Worm (Caenorhabditis elegans) whole organism, L4 larva: ENCODE results near the gene nhx-2.

Source experiments
- F44E2.7 ChIP-seq: fragments of 200-800 bp; sonication (Bioruptor generic); IDR thresholded peaks from 2 replicates; pipeline ENCODE4 v2.1.2; 2022; ENCODE audit warnings: missing genetic modification characterization, missing compliant biosample characterization
- R02D3.7 ChIP-seq: fragments of 150-350 bp; sonication (generic microtip); optimal IDR thresholded peaks from 3 replicates; lab custom pipeline; 2014; ENCODE audit warnings: missing biosample characterization, missing genetic modification characterization
- T26A8.4 ChIP-seq: fragments of 200-800 bp; sonication (Bioruptor generic); IDR thresholded peaks from 2 replicates; pipeline ENCODE4 v1.3.6; 2022; ENCODE audit warnings: missing genetic modification characterization, missing compliant biosample characterization
- Y48G9A.11 ChIP-seq: fragments of 200-800 bp; sonication (Bioruptor generic); IDR thresholded peaks from 2 replicates; pipeline ENCODE4 v1.3.6; 2022; ENCODE audit warnings: missing genetic modification reagents, missing genetic modification characterization, missing compliant biosample characterization
- ZK337.2 ChIP-seq: fragments of 200-800 bp; sonication (Bioruptor generic); IDR thresholded peaks from 2 replicates; pipeline ENCODE4 v1.3.6; 2022; ENCODE audit warnings: missing genetic modification reagents, missing genetic modification characterization, missing compliant biosample characterization
- aha-1 ChIP-seq: fragments of 150-350 bp; peaks from one replicate; lab custom pipeline; 2014; ENCODE audit warnings: missing biosample characterization, missing genetic modification characterization
- ama-1 ChIP-seq: fragments of 150-350 bp; optimal IDR thresholded peaks from 2 replicates; lab custom pipeline; 2014; ENCODE audit warnings: inconsistent platforms, mixed read lengths
- ceh-32 ChIP-seq: sonication (generic microtip); optimal IDR thresholded peaks from 2 replicates; lab custom pipeline; 2016; ENCODE audit warnings: mild to moderate bottlenecking, missing genetic modification characterization, missing compliant biosample characterization; ENCODE audit not compliant: poor library complexity
- ceh-82 ChIP-seq: sonication (generic microtip); optimal IDR thresholded peaks from 2 replicates; lab custom pipeline; 2017; ENCODE audit warnings: missing biosample characterization, missing genetic modification characterization
- ces-1 ChIP-seq: fragments of 150-350 bp; sonication (generic microtip); optimal IDR thresholded peaks from 4 replicates; lab custom pipeline; 2014; ENCODE audit warnings: missing biosample characterization, missing genetic modification reagents, missing genetic modification characterization
- ctbp-1 ChIP-seq: fragments of 200-800 bp; sonication (Bioruptor generic); IDR thresholded peaks from 2 replicates; pipeline ENCODE4 v1.3.6; 2022; ENCODE audit warnings: missing genetic modification reagents, missing genetic modification characterization, missing compliant biosample characterization
- daf-12 ChIP-seq: fragments of 150-350 bp; optimal IDR thresholded peaks from 2 replicates; lab custom pipeline; 2014; ENCODE audit warnings: missing biosample characterization, missing genetic modification reagents, missing genetic modification characterization
- daf-16 ChIP-seq, 3 experiments: sonication (generic microtip); optimal IDR thresholded peaks; 2 replicates each; lab custom pipeline; 2016 to 2017; ENCODE audit warnings: missing genetic modification characterization in 3 of 3, missing genetic modification reagents in 3 of 3, mild to moderate bottlenecking in 2 of 3, missing compliant biosample characterization in 2 of 3, missing biosample characterization in 1 of 3, moderate library complexity in 1 of 3
- daf-8 ChIP-seq: fragments of 200-800 bp; sonication (Bioruptor generic); IDR thresholded peaks from 2 replicates; pipeline ENCODE4 v1.3.6; 2022; ENCODE audit warnings: missing genetic modification characterization, missing compliant biosample characterization
- dmd-6 ChIP-seq: fragments of 200-800 bp; sonication (Bioruptor generic); IDR thresholded peaks from 2 replicates; pipeline ENCODE4 v1.3.6; 2022; ENCODE audit warnings: missing genetic modification reagents, missing genetic modification characterization, missing compliant biosample characterization
- dpl-1 ChIP-seq: fragments of 150-350 bp; optimal IDR thresholded peaks from 2 replicates; lab custom pipeline; 2014; ENCODE audit warnings: missing biosample characterization, missing genetic modification reagents, missing genetic modification characterization
- dve-1 ChIP-seq: sonication (generic microtip); optimal IDR thresholded peaks from 2 replicates; lab custom pipeline; 2017; ENCODE audit warnings: antibody characterized with exemption, mild to moderate bottlenecking, missing genetic modification characterization, missing compliant biosample characterization; ENCODE audit not compliant: insufficient read depth
- fos-1 ChIP-seq: fragments of 150-350 bp; optimal IDR thresholded peaks from 2 replicates; lab custom pipeline; 2014; ENCODE audit warnings: missing biosample characterization, missing genetic modification characterization
- hif-1 ChIP-seq, 2 experiments: sonication (generic microtip); optimal IDR thresholded peaks; 2 replicates each; lab custom pipeline; 2016 to 2017; ENCODE audit warnings: missing compliant biosample characterization in 2 of 2, missing genetic modification characterization in 2 of 2, missing genetic modification reagents in 2 of 2, missing genotype in 2 of 2, mild to moderate bottlenecking in 1 of 2
- hlh-30 ChIP-seq: sonication (generic microtip); optimal IDR thresholded peaks from 2 replicates; lab custom pipeline; 2017; ENCODE audit warnings: antibody characterized with exemption, mild to moderate bottlenecking, missing genetic modification characterization, missing compliant biosample characterization; ENCODE audit not compliant: insufficient read depth
- jun-1 ChIP-seq: fragments of 150-350 bp; optimal IDR thresholded peaks from 2 replicates; lab custom pipeline; 2014; ENCODE audit warnings: missing biosample characterization, missing genetic modification reagents, missing genetic modification characterization
- lim-7 ChIP-seq: fragments of 200-800 bp; sonication (Bioruptor generic); IDR thresholded peaks from 2 replicates; pipeline ENCODE4 v1.3.6; 2022; ENCODE audit warnings: missing genetic modification characterization, missing compliant biosample characterization
- lin-13 ChIP-seq: fragments of 150-350 bp; optimal IDR thresholded peaks from 2 replicates; lab custom pipeline; 2014; ENCODE audit warnings: missing biosample characterization, missing genetic modification reagents, missing genetic modification characterization
- lin-38 ChIP-seq: fragments of 200-800 bp; sonication (Bioruptor generic); IDR thresholded peaks from 2 replicates; pipeline ENCODE4 v1.3.6; 2022; ENCODE audit warnings: missing genetic modification reagents, missing genetic modification characterization, missing compliant biosample characterization
- lir-3 ChIP-seq: sonication (generic microtip); optimal IDR thresholded peaks from 2 replicates; lab custom pipeline; 2016; ENCODE audit warnings: mild to moderate bottlenecking, missing genetic modification characterization, missing compliant biosample characterization
- lsy-2 ChIP-seq, 2 experiments: fragments of 150-350 bp in 1 of 2; sonication (generic microtip) in 1 of 2; optimal IDR thresholded peaks; 2 replicates each; lab custom pipeline; 2014 to 2017; ENCODE audit warnings: missing biosample characterization in 2 of 2, missing genetic modification characterization in 2 of 2
- madf-5 ChIP-seq, 2 experiments: fragments of 200-800 bp; sonication (Bioruptor generic); IDR thresholded peaks; 2 replicates each; pipeline ENCODE4 v1.3.6; 2022; ENCODE audit warnings: missing compliant biosample characterization in 2 of 2, missing genetic modification characterization in 2 of 2
- mdt-29 ChIP-seq: fragments of 200-800 bp; sonication (Bioruptor generic); IDR thresholded peaks from 2 replicates; pipeline ENCODE4 v1.3.6; 2022; ENCODE audit warnings: missing genetic modification reagents, missing genetic modification characterization, missing compliant biosample characterization
- mep-1 ChIP-seq: fragments of 150-350 bp; sonication (generic microtip); optimal IDR thresholded peaks from 3 replicates; lab custom pipeline; 2014; ENCODE audit warnings: missing biosample characterization, missing genetic modification characterization
- mes-2 ChIP-seq: sonication (generic microtip); optimal IDR thresholded peaks from 2 replicates; lab custom pipeline; 2016; ENCODE audit warnings: missing genotype, mild to moderate bottlenecking, missing genetic modification characterization, missing compliant biosample characterization; ENCODE audit not compliant: poor library complexity, severe bottlenecking
- mxl-2 ChIP-seq: fragments of 200-800 bp; sonication (Bioruptor generic); conservative IDR thresholded peaks from 2 replicates; pipeline ENCODE4 v1.3.6; 2022; ENCODE audit warnings: missing genetic modification reagents, missing genetic modification characterization, missing compliant biosample characterization
- nhr-102 ChIP-seq: sonication (generic microtip); optimal IDR thresholded peaks from 2 replicates; lab custom pipeline; 2016; ENCODE audit warnings: mild to moderate bottlenecking, missing genetic modification characterization, moderate library complexity, missing compliant biosample characterization
- nhr-11 ChIP-seq: fragments of 150-350 bp; optimal IDR thresholded peaks from 2 replicates; lab custom pipeline; 2014; ENCODE audit warnings: missing biosample characterization, missing genetic modification characterization
- nhr-111 ChIP-seq: fragments of 200-800 bp; sonication (Bioruptor generic); optimal IDR thresholded peaks from 2 replicates; lab custom pipeline; 2018; ENCODE audit warnings: mild to moderate bottlenecking, missing genetic modification characterization, missing compliant biosample characterization
- nhr-237 ChIP-seq: sonication (generic microtip); optimal IDR thresholded peaks from 2 replicates; lab custom pipeline; 2017; ENCODE audit warnings: missing biosample characterization, missing genetic modification characterization
- nhr-28 ChIP-seq: fragments of 150-350 bp; optimal IDR thresholded peaks from 2 replicates; lab custom pipeline; 2014; ENCODE audit warnings: missing biosample characterization, missing genetic modification characterization
- nhr-48 ChIP-seq: sonication (generic microtip); optimal IDR thresholded peaks from 2 replicates; lab custom pipeline; 2016; ENCODE audit warnings: mild to moderate bottlenecking, missing genetic modification characterization, missing compliant biosample characterization
- nhr-6 ChIP-seq: fragments of 150-350 bp; optimal IDR thresholded peaks from 2 replicates; lab custom pipeline; 2014; ENCODE audit warnings: missing biosample characterization, missing genetic modification characterization
- pha-4 ChIP-seq, 2 experiments: fragments of 150-350 bp in 1 of 2; fragments of 200-800 bp in 1 of 2; sonication (Bioruptor generic) in 1 of 2; IDR thresholded peaks in 1 of 2; optimal IDR thresholded peaks in 1 of 2; 2 replicates each; pipeline versions ENCODE4 v1.3.6 to Lab custom; 2014 to 2022; ENCODE audit warnings: missing genetic modification characterization in 2 of 2, missing genetic modification reagents in 2 of 2, missing biosample characterization in 1 of 2, missing compliant biosample characterization in 1 of 2
- pqm-1 ChIP-seq: sonication (generic microtip); optimal IDR thresholded peaks from 2 replicates; lab custom pipeline; 2017; ENCODE audit warnings: missing biosample characterization, missing genetic modification characterization
- rbr-2 ChIP-seq: sonication (generic microtip); optimal IDR thresholded peaks from 2 replicates; lab custom pipeline; 2016; ENCODE audit warnings: missing genotype, missing genetic modification characterization, missing compliant biosample characterization
- saeg-2 ChIP-seq: fragments of 200-800 bp; sonication (Bioruptor generic); IDR thresholded peaks from 2 replicates; pipeline ENCODE4 v1.3.6; 2022; ENCODE audit warnings: missing genetic modification reagents, missing genetic modification characterization, missing compliant biosample characterization
- sdz-12 ChIP-seq: fragments of 200-800 bp; sonication (Bioruptor generic); optimal IDR thresholded peaks from 2 replicates; lab custom pipeline; 2018; ENCODE audit warnings: mild to moderate bottlenecking, missing genetic modification characterization, missing compliant biosample characterization
- snpc-1.2 ChIP-seq: fragments of 200-800 bp; sonication (Bioruptor generic); IDR thresholded peaks from 2 replicates; pipeline ENCODE4 v1.3.6; 2022; ENCODE audit warnings: missing genetic modification reagents, missing genetic modification characterization, missing compliant biosample characterization
- unc-130 ChIP-seq: sonication (generic microtip); optimal IDR thresholded peaks from 2 replicates; lab custom pipeline; 2016; ENCODE audit warnings: missing genetic modification reagents, missing genetic modification characterization, missing compliant biosample characterization
- unc-39 ChIP-seq: sonication (generic microtip); optimal IDR thresholded peaks from 2 replicates; lab custom pipeline; 2017; ENCODE audit warnings: missing biosample characterization, missing genetic modification characterization
- unc-62 ChIP-seq, 3 experiments: fragments of 150-350 bp in 1 of 3; sonication (generic microtip); optimal IDR thresholded peaks in 2 of 3; peaks in 1 of 3; 1 replicate in 1 of 3; 2 replicates in 2 of 3; lab custom pipeline; 2014 to 2017; ENCODE audit warnings: missing biosample characterization in 3 of 3, missing genetic modification characterization in 3 of 3, missing genetic modification reagents in 3 of 3, missing genotype in 1 of 3
- zfp-2 ChIP-seq: sonication (generic microtip); optimal IDR thresholded peaks from 2 replicates; lab custom pipeline; 2016; ENCODE audit warnings: mild to moderate bottlenecking, missing genetic modification characterization, missing compliant biosample characterization
- zfp-3 ChIP-seq: fragments of 200-800 bp; sonication (Bioruptor generic); conservative IDR thresholded peaks from 2 replicates; pipeline ENCODE4 v1.3.6; 2022; ENCODE audit warnings: missing genetic modification reagents, missing genetic modification characterization, missing compliant biosample characterization
- zip-2 ChIP-seq: fragments of 150-350 bp; optimal IDR thresholded peaks from 2 replicates; lab custom pipeline; 2014; ENCODE audit warnings: missing biosample characterization, missing genetic modification characterization

The nhx-2 gene

DNA sequence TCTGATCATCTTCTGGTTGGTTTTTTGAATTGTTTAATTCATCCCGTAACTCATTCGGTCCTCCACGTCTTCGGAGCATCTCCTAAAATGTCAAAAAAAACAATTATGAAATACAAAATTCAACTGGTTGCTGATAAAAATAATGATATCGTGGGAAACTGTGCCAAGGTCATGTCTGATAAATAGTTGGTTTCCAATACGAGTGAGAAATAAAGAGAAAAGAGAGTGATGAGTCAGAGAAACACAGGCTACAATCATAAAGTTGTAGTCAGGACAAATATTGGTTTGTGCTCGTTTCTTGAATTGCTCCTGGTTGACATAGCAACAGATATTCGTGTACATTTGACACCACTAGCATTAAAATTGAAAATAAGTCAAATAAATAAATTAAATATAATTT, 11.4 kb upstream of the nhx-2 start, which contains the start of gene B0495.7:
TSS of gene B0495.7 (minus strand) at position 82 of the 400 bp plus-strand sequence.
- TF ChIP-seq saeg-2 (GFP tag; lab: Robert Waterston, UW) (no peak), sdz-12 (GFP tag; lab: Kevin White, UChicago) (no peak), lin-13 (GFP tag; lab: Kevin White, UChicago) (no peak), daf-8 (GFP tag; lab: Robert Waterston, UW) (no peak), hif-1 (tag; optimal IDR thresholded peaks at IDR 0.05; lab: Kevin White, UChicago) (no peak), lim-7 (GFP tag; lab: Robert Waterston, UW) (no peak), mep-1 (tag; lab: Kevin White, UChicago) (no peak), zfp-3 (GFP tag; lab: Robert Waterston, UW) (no peak), pha-4 (GFP tag; IDR thresholded peaks at IDR 0.05; lab: Robert Waterston, UW) (no peak), pha-4 (tag; optimal IDR thresholded peaks at IDR 0.05; lab: Kevin White, UChicago) (no peak), unc-39 (tag; lab: Kevin White, UChicago) (no peak), zfp-2 (tag; lab: Kevin White, UChicago) (no peak), dmd-6 (GFP tag; lab: Robert Waterston, UW) (peak; percentile 53; the same call in 1 of the 2 replicates), T26A8.4 (GFP tag; lab: Robert Waterston, UW) (no peak), unc-62 (GFP tag; optimal IDR thresholded peaks at IDR 0.05 in 1 of 2; lab: Kevin White, UChicago) (no peak), unc-62 (tag; optimal IDR thresholded peaks at IDR 0.05; lab: Kevin White, UChicago) (no peak), ama-1 (lab: Kevin White, UChicago) (no peak), daf-12 (tag; lab: Kevin White, UChicago) (no peak), mes-2 (tag; lab: Kevin White, UChicago) (peak; percentile 7), R02D3.7 (tag; lab: Kevin White, UChicago) (no peak), zip-2 (no peak), nhr-111 (GFP tag; lab: Kevin White, UChicago) (no peak), ctbp-1 (no peak), jun-1 (tag; lab: Kevin White, UChicago) (no peak), dpl-1 (GFP tag; lab: Kevin White, UChicago) (no peak), lin-38 (GFP tag; lab: Robert Waterston, UW) (0 out of 2 replicates have a peak, but pooled peaks have one; percentile 40), nhr-237 (tag; lab: Kevin White, UChicago) (no peak), Y48G9A.11 (no peak), mdt-29 (no peak), lir-3 (no peak), nhr-28 (tag; lab: Kevin White, UChicago) (peak; percentile 93), nhr-11 (tag; lab: Kevin White, UChicago) (peak; percentile 70), nhr-102 (tag; lab: Kevin White, UChicago) (peak; percentile 11), daf-16 (GFP tag; optimal IDR thresholded peaks at IDR 0.05; lab: Kevin White, UChicago) (no peak), daf-16 (tag; optimal IDR thresholded peaks at IDR 0.05; lab: Kevin White, UChicago) (peak; percentile 72), dve-1 (tag; lab: Kevin White, UChicago) (peak; percentile 44), fos-1 (tag; lab: Kevin White, UChicago) (no peak), unc-130 (no peak), hlh-30 (tag; lab: Kevin White, UChicago) (no peak), aha-1 (tag; lab: Kevin White, UChicago) (no peak), ces-1 (GFP tag; lab: Kevin White, UChicago) (no peak), nhr-48 (no peak), F44E2.7 (GFP tag; lab: Robert Waterston, UW) (no peak), pqm-1 (tag; lab: Kevin White, UChicago) (peak; percentile 76), rbr-2 (tag; lab: Kevin White, UChicago) (no peak), nhr-6 (tag; lab: Kevin White, UChicago) (no peak), lsy-2 (tag; optimal IDR thresholded peaks at IDR 0.05; lab: Kevin White, UChicago) (peak in 1 of 2 experiments; percentile 11), madf-5 (GFP tag; IDR thresholded peaks at IDR 0.05; lab: Robert Waterston, UW) (no peak), ZK337.2 (GFP tag; lab: Robert Waterston, UW) (no peak), ceh-82 (tag; lab: Kevin White, UChicago) (no peak), ceh-32 (tag; lab: Kevin White, UChicago) (no peak), mxl-2 (GFP tag; lab: Robert Waterston, UW) (no peak), snpc-1.2 (GFP tag; lab: Robert Waterston, UW) (no peak)
